Fruit fly (Drosophila melanogaster): ENCODE data around the gene wts.

- TF ChIP-seq h (optimal IDR thresholded peaks at IDR 0.05) (no peak), ttk (optimal IDR thresholded peaks at IDR 0.05) (no peak)
Measured at dm6 chr3R:30802115-30802682, 4.2 kb downstream of the wts start.
